Fruit fly (Drosophila melanogaster): ENCODE measurements around the gene CG18749.

DNA sequence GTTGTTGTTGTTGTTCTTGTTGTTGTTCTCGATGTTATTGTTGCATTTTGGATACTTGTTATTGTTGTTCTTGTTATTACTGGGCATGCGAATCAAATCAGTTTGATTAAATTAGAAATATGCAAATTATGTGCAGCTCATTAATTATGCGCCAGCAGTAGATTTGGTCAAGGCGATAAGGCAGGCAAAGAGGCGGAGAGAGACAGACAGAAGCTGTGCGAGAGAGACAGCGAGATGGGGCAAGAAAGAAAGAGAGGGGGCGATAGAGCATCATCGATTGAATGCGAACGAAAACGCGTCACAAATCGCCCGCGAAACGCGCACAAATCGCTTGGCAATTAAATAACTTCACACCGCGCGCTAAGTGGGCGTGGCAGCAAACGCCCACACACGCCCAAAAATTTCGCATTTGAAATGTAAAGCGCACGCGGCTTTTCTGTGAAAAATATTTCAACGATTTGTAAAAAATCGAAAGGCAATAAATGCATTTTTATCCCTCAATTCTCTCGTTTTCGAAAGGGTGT is 20.7 kb upstream of the CG18749 start:
- TF ChIP-seq CG8478 (optimal IDR thresholded peaks at IDR 0.05) = no peak
- no peak for TF ChIP-seq CTCF (optimal IDR thresholded peaks at IDR 0.05)
